Fruit fly (Drosophila melanogaster) whole organism, embryonic: ENCODE results near the gene Ssu72.
A peak's percentile ranks its signal among the peaks of the same experiment; 100 is the strongest.

Experiments used
- Aef1 ChIP-seq: fragments of 200-800 bp; sonication (Bioruptor generic); IDR thresholded peaks from 3 replicates; pipeline ENCODE4 v1.3.6; 2022; ENCODE audit warnings: missing biosample characterization, missing genetic modification characterization
- B-H2 ChIP-seq: fragments of 200-800 bp; sonication (Bioruptor generic); optimal IDR thresholded peaks from 2 replicates; lab custom pipeline; 2018; ENCODE audit warnings: missing biosample characterization, mild to moderate bottlenecking, missing genetic modification characterization
- Bgb ChIP-seq: fragments of 200-800 bp; sonication (Bioruptor generic); IDR thresholded peaks from 2 replicates; pipeline ENCODE4 v1.3.6; 2022; ENCODE audit warnings: missing biosample characterization, missing genetic modification characterization; ENCODE audit not compliant: partially characterized antibody
- CG11247 ChIP-seq: fragments of 200-800 bp; sonication (Bioruptor generic); IDR thresholded peaks from 2 replicates; pipeline ENCODE4 v1.3.6; 2022; ENCODE audit warnings: missing biosample characterization, missing genetic modification characterization
- CG11695 ChIP-seq: fragments of 200-800 bp; sonication (Bioruptor generic); IDR thresholded peaks from 3 replicates; pipeline ENCODE4 v1.3.6; 2022; ENCODE audit warnings: missing biosample characterization, missing genetic modification characterization
- CG11723 ChIP-seq: fragments of 200-800 bp; sonication (Bioruptor generic); optimal IDR thresholded peaks from 2 replicates; lab custom pipeline; 2017; ENCODE audit warnings: missing biosample characterization, mild to moderate bottlenecking, missing genetic modification characterization
- CG12071 ChIP-seq: fragments of 200-800 bp; sonication (Bioruptor generic); optimal IDR thresholded peaks from 3 replicates; lab custom pipeline; 2018; ENCODE audit warnings: missing biosample characterization, mild to moderate bottlenecking, missing genetic modification characterization
- CG14667 ChIP-seq: fragments of 200-800 bp; sonication (Bioruptor generic); IDR thresholded peaks from 2 replicates; pipeline ENCODE4 v1.3.6; 2022; ENCODE audit warnings: missing biosample characterization, missing genetic modification characterization
- CG17359 ChIP-seq: fragments of 200-800 bp; sonication (Bioruptor generic); optimal IDR thresholded peaks from 3 replicates; lab custom pipeline; 2018; ENCODE audit warnings: missing biosample characterization, mild to moderate bottlenecking, missing genetic modification characterization, moderate library complexity
- CG17829 ChIP-seq: fragments of 200-800 bp; optimal IDR thresholded peaks from 2 replicates; lab custom pipeline; 2019; ENCODE audit warnings: missing biosample characterization, mild to moderate bottlenecking, missing genetic modification characterization, moderate library complexity
- CG1832 ChIP-seq: fragments of 200-800 bp; sonication (Bioruptor generic); optimal IDR thresholded peaks from 2 replicates; lab custom pipeline; 2017; ENCODE audit warnings: missing biosample characterization, mild to moderate bottlenecking, missing genetic modification characterization, inconsistent platforms
- CG32532 ChIP-seq: fragments of 200-800 bp; sonication (Bioruptor generic); IDR thresholded peaks from 2 replicates; pipeline ENCODE4 v1.3.6; 2022; ENCODE audit warnings: missing biosample characterization, missing genetic modification characterization
- CG43689 ChIP-seq: fragments of 200-800 bp; sonication (Bioruptor generic); IDR thresholded peaks from 2 replicates; pipeline ENCODE4 v1.3.6; 2022; ENCODE audit warnings: missing biosample characterization, missing genetic modification characterization
- CG6854 ChIP-seq: fragments of 200-800 bp; sonication (Bioruptor generic); optimal IDR thresholded peaks from 3 replicates; lab custom pipeline; 2017; ENCODE audit warnings: missing biosample characterization, mild to moderate bottlenecking, missing genetic modification characterization
- CG7963 ChIP-seq: fragments of 200-800 bp; sonication (Bioruptor generic); IDR thresholded peaks from 3 replicates; pipeline ENCODE4 v1.3.6; 2022; ENCODE audit warnings: missing biosample characterization, missing genetic modification characterization; ENCODE audit not compliant: partially characterized antibody
- CkIIα-i1 ChIP-seq: fragments of 200-800 bp; sonication (Bioruptor generic); IDR thresholded peaks from 2 replicates; pipeline ENCODE4 v1.3.6; 2022; ENCODE audit warnings: missing biosample characterization, missing genetic modification characterization
- Dll ChIP-seq: fragments of 200-800 bp; sonication (Bioruptor generic); IDR thresholded peaks from 4 replicates; pipeline ENCODE4 v1.3.6; 2022; ENCODE audit warnings: missing biosample characterization, missing genetic modification characterization; ENCODE audit not compliant: partially characterized antibody
- Ets97D ChIP-seq: fragments of 200-800 bp; sonication (Bioruptor generic); optimal IDR thresholded peaks from 3 replicates; lab custom pipeline; 2016; ENCODE audit warnings: missing biosample characterization, missing genetic modification characterization
- Gug ChIP-seq: fragments of 200-800 bp; sonication (Bioruptor generic); IDR thresholded peaks from 4 replicates; pipeline ENCODE4 v1.3.6; 2022; ENCODE audit warnings: missing biosample characterization, missing genetic modification characterization
- HmgD ChIP-seq: fragments of 200-800 bp; sonication (Bioruptor generic); optimal IDR thresholded peaks from 3 replicates; lab custom pipeline; 2016; ENCODE audit warnings: missing biosample characterization, missing genetic modification characterization
- Hr51 ChIP-seq, 2 experiments: fragments of 200-800 bp; sonication (Bioruptor generic); optimal IDR thresholded peaks; 2 replicates in 1 of 2; 3 replicates in 1 of 2; lab custom pipeline; 2016 to 2018; ENCODE audit warnings: missing biosample characterization in 2 of 2, missing genetic modification characterization in 2 of 2, mild to moderate bottlenecking in 1 of 2, moderate library complexity in 1 of 2
- Jarid2 ChIP-seq: fragments of 200-800 bp; sonication (Bioruptor generic); optimal IDR thresholded peaks from 3 replicates; lab custom pipeline; 2017; ENCODE audit warnings: mild to moderate bottlenecking, missing biosample characterization, missing genetic modification reagents, missing genetic modification characterization
- Lpt ChIP-seq: fragments of >200 bp; optimal IDR thresholded peaks from 2 replicates; lab custom pipeline; 2018; ENCODE audit warnings: missing biosample characterization, missing genetic modification characterization
- Med ChIP-seq: fragments of 200-800 bp; sonication (Bioruptor generic); peaks from one replicate; lab custom pipeline; 2016; ENCODE audit warnings: missing biosample characterization, missing genetic modification characterization, mild to moderate bottlenecking, inconsistent platforms, moderate library complexity
- Trl ChIP-seq, 3 experiments: fragments of >200 bp in 2 of 3; fragments of 200-800 bp in 1 of 3; sonication (Bioruptor generic) in 1 of 3; optimal IDR thresholded peaks; 2 replicates in 1 of 3; 3 replicates in 2 of 3; lab custom pipeline; 2016 to 2017; ENCODE audit warnings: missing biosample characterization in 1 of 3, missing genetic modification characterization in 1 of 3
- Xbp1 ChIP-seq: fragments of 200-800 bp; sonication (Bioruptor generic); optimal IDR thresholded peaks from 3 replicates; lab custom pipeline; 2016; ENCODE audit warnings: missing biosample characterization, mild to moderate bottlenecking, missing genetic modification characterization
- abd-A ChIP-seq: fragments of 200-800 bp; sonication (Bioruptor generic); optimal IDR thresholded peaks from 3 replicates; lab custom pipeline; 2019; ENCODE audit warnings: missing biosample characterization, mild to moderate bottlenecking, missing genetic modification characterization, moderate library complexity
- chn ChIP-seq: fragments of 200-800 bp; sonication (Bioruptor generic); optimal IDR thresholded peaks from 2 replicates; lab custom pipeline; 2016; ENCODE audit warnings: missing biosample characterization, missing genetic modification characterization
- crc ChIP-seq: fragments of 200-800 bp; sonication (Bioruptor generic); optimal IDR thresholded peaks from 2 replicates; lab custom pipeline; 2016; ENCODE audit warnings: missing biosample characterization, missing genetic modification characterization
- danr ChIP-seq: fragments of 200-800 bp; sonication (Bioruptor generic); IDR thresholded peaks from 2 replicates; pipeline ENCODE4 v1.3.6; 2022; ENCODE audit warnings: missing biosample characterization, missing genetic modification characterization
- dimm ChIP-seq: fragments of 200-800 bp; sonication (Bioruptor generic); IDR thresholded peaks from 2 replicates; pipeline ENCODE4 v1.3.6; 2022; ENCODE audit warnings: missing biosample characterization, missing genetic modification characterization
- dmrt11E ChIP-seq: fragments of 200-800 bp; sonication (Bioruptor generic); optimal IDR thresholded peaks from 3 replicates; lab custom pipeline; 2018; ENCODE audit warnings: missing biosample characterization, mild to moderate bottlenecking, missing genetic modification characterization, moderate library complexity
- ewg ChIP-seq: fragments of 200-800 bp; sonication (Bioruptor generic); optimal IDR thresholded peaks from 3 replicates; lab custom pipeline; 2017; ENCODE audit warnings: mild to moderate bottlenecking, missing biosample characterization, missing genetic modification reagents, missing genetic modification characterization
- gem ChIP-seq: fragments of 200-800 bp; sonication (Bioruptor generic); optimal IDR thresholded peaks from 2 replicates; lab custom pipeline; 2019; ENCODE audit warnings: missing biosample characterization, mild to moderate bottlenecking, missing genetic modification characterization, moderate library complexity
- gsb ChIP-seq: fragments of 200-800 bp; sonication (Bioruptor generic); IDR thresholded peaks from 2 replicates; pipeline ENCODE4 v1.3.6; 2022; ENCODE audit warnings: missing biosample characterization, missing genetic modification characterization
- hkb ChIP-seq, 2 experiments: fragments of 200-800 bp in 1 of 2; fragments of >200 bp in 1 of 2; sonication (Bioruptor generic) in 1 of 2; IDR thresholded peaks in 1 of 2; optimal IDR thresholded peaks in 1 of 2; 2 replicates each; pipeline versions ENCODE4 v1.3.6 to Lab custom; 2017 to 2022; ENCODE audit warnings: missing biosample characterization in 1 of 2, missing genetic modification characterization in 1 of 2
- pfk ChIP-seq: fragments of 200-800 bp; sonication (Bioruptor generic); optimal IDR thresholded peaks from 2 replicates; lab custom pipeline; 2018; ENCODE audit warnings: missing biosample characterization, mild to moderate bottlenecking, missing genetic modification characterization, moderate library complexity
- pros ChIP-seq: fragments of 200-800 bp; sonication (Bioruptor generic); optimal IDR thresholded peaks from 3 replicates; lab custom pipeline; 2019; ENCODE audit warnings: missing biosample characterization, mild to moderate bottlenecking, missing genetic modification characterization, moderate library complexity
- run ChIP-seq: fragments of 200-800 bp; sonication (Bioruptor generic); optimal IDR thresholded peaks from 3 replicates; lab custom pipeline; 2018; ENCODE audit warnings: missing biosample characterization, mild to moderate bottlenecking, missing genetic modification characterization
- schlank ChIP-seq: fragments of 200-800 bp; sonication (Bioruptor generic); optimal IDR thresholded peaks from 2 replicates; lab custom pipeline; 2018; ENCODE audit warnings: missing biosample characterization, mild to moderate bottlenecking, missing genetic modification characterization
- scrt ChIP-seq: fragments of 200-800 bp; sonication (Bioruptor generic); optimal IDR thresholded peaks from 2 replicates; lab custom pipeline; 2018; ENCODE audit warnings: missing biosample characterization, mild to moderate bottlenecking, missing genetic modification characterization, moderate library complexity
- sd ChIP-seq: fragments of 200-800 bp; sonication (Bioruptor generic); optimal IDR thresholded peaks from 3 replicates; lab custom pipeline; 2018; ENCODE audit warnings: missing biosample characterization, mild to moderate bottlenecking, missing genetic modification characterization, moderate library complexity
- seq ChIP-seq: fragments of 200-800 bp; sonication (Bioruptor generic); IDR thresholded peaks from 2 replicates; pipeline ENCODE4 v1.3.6; 2022; ENCODE audit warnings: missing biosample characterization, missing genetic modification characterization
- sim ChIP-seq: fragments of 200-800 bp; sonication (Bioruptor generic); IDR thresholded peaks from 2 replicates; pipeline ENCODE4 v1.3.6; 2022; ENCODE audit warnings: missing biosample characterization, missing genetic modification characterization
- so ChIP-seq: fragments of 200-800 bp; sonication (Bioruptor generic); IDR thresholded peaks from 3 replicates; pipeline ENCODE4 v1.3.6; 2022; ENCODE audit warnings: missing biosample characterization, missing genetic modification characterization
- tio ChIP-seq: fragments of 200-800 bp; sonication (Bioruptor generic); optimal IDR thresholded peaks from 2 replicates; lab custom pipeline; 2017; ENCODE audit warnings: missing biosample characterization, missing genetic modification characterization, inconsistent platforms
- unc-4 ChIP-seq: fragments of 200-800 bp; sonication (Bioruptor generic); IDR thresholded peaks from 2 replicates; pipeline ENCODE4 v1.3.6; 2022; ENCODE audit warnings: missing biosample characterization, missing genetic modification characterization; ENCODE audit not compliant: partially characterized antibody
- vnd ChIP-seq: fragments of 200-800 bp; sonication (Bioruptor generic); IDR thresholded peaks from 3 replicates; pipeline ENCODE4 v1.3.6; 2022; ENCODE audit warnings: missing biosample characterization, missing genetic modification characterization; ENCODE audit not compliant: partially characterized antibody
- zf30C ChIP-seq: fragments of 200-800 bp; sonication (Bioruptor generic); optimal IDR thresholded peaks from 3 replicates; lab custom pipeline; 2018; ENCODE audit warnings: missing biosample characterization, mild to moderate bottlenecking, missing genetic modification characterization

Ssu72 gene

DNA sequence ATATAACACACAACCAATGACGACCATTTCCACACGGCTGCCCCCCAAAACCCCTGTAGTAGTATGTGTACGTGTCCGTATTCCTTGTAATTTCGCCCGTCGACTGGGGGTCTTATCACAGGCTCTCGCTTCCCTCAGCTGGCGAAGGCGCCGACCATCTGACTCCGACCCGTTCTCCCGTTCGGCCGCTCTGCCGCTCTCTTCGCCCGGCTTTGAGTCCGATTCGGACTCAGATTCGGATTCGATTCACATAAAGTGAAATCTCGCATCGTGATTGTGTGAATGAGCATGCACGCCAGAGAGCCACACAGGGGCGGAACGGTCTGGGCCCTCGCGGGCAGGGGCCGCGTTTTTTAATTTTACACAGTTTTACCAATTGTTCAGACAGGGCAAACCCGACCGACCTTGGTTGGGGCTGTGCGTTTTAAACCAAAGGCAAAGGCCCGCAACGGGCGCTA lies 1.4 kb downstream of the Ssu72 start (continued):
- TF ChIP-seq HmgD: no peak
- peak; percentile 89 for TF ChIP-seq Gug (GFP tag; lab: Robert Waterston, UW)
- no peak for TF ChIP-seq Jarid2
- TF ChIP-seq Med (GFP tag; lab: Kevin White, UChicago): peak; percentile 92
- TF ChIP-seq unc-4 (GFP tag; lab: Robert Waterston, UW): no peak
- peak; percentile 78 for TF ChIP-seq CG32532 (GFP tag; lab: Robert Waterston, UW)
- no peak for TF ChIP-seq B-H2 (GFP tag; lab: Kevin White, UChicago)
- TF ChIP-seq CG11723: no peak
- no peak for TF ChIP-seq CG17829 (tag; lab: Kevin White, UChicago)
- no peak for TF ChIP-seq CG11695
- no peak for TF ChIP-seq run (tag; lab: Kevin White, UChicago)
- TF ChIP-seq zf30C: no peak
- TF ChIP-seq Trl (optimal IDR thresholded peaks at IDR 0.05; lab: Kevin White, UChicago): peak in 1 of 2 experiments; percentile 21
- TF ChIP-seq Trl (GFP tag; optimal IDR thresholded peaks at IDR 0.05; lab: Kevin White, UChicago): peak; percentile 21
- TF ChIP-seq crc (GFP tag; lab: Kevin White, UChicago): no peak
- TF ChIP-seq Ets97D (GFP tag; lab: Kevin White, UChicago): no peak
- no peak for TF ChIP-seq danr (GFP tag; lab: Robert Waterston, UW)
- TF ChIP-seq CkIIα-i1 (GFP tag; lab: Robert Waterston, UW): no peak
- TF ChIP-seq dimm (GFP tag; lab: Robert Waterston, UW): no peak
- no peak for TF ChIP-seq CG43689
- no peak for TF ChIP-seq ewg (GFP tag; lab: Kevin White, UChicago)
- peak; percentile 31 for TF ChIP-seq Xbp1 (GFP tag; lab: Kevin White, UChicago)
- TF ChIP-seq Aef1: peak; percentile 73
- peak; percentile 40; the same call in 1 of the 3 replicates for TF ChIP-seq vnd (GFP tag; lab: Robert Waterston, UW)
- TF ChIP-seq Hr51 (GFP tag; optimal IDR thresholded peaks at IDR 0.05; lab: Kevin White, UChicago): no peak
- TF ChIP-seq Lpt (GFP tag; lab: Kevin White, UChicago): no peak
- no peak for TF ChIP-seq CG17359 (tag; lab: Kevin White, UChicago)
- TF ChIP-seq Bgb (GFP tag; lab: Robert Waterston, UW): peak; percentile 80
- peak; percentile 48; the same call in 1 of the 2 replicates for TF ChIP-seq CG11247 (GFP tag; lab: Robert Waterston, UW)
- TF ChIP-seq gem (tag; lab: Kevin White, UChicago): peak; percentile 23
- no peak for TF ChIP-seq sim (GFP tag; lab: Robert Waterston, UW)
- peak; percentile 35; the same call in 1 of the 4 replicates for TF ChIP-seq Dll (GFP tag; lab: Robert Waterston, UW)
- peak; percentile 48; the same call in 1 of the 2 replicates for TF ChIP-seq gsb
- no peak for TF ChIP-seq CG12071 (GFP tag; lab: Kevin White, UChicago)
- TF ChIP-seq tio (GFP tag; lab: Kevin White, UChicago): no peak
- TF ChIP-seq seq (GFP tag; lab: Robert Waterston, UW): no peak
- TF ChIP-seq CG14667 (GFP tag; lab: Robert Waterston, UW): peak; percentile 35; the same call in 1 of the 2 replicates
- no peak for TF ChIP-seq chn (GFP tag; lab: Kevin White, UChicago)
- TF ChIP-seq sd (tag; lab: Kevin White, UChicago): no peak
- TF ChIP-seq CG7963 (GFP tag; lab: Robert Waterston, UW): 0 out of 3 replicates have a peak, but pooled peaks have one; percentile 35
- TF ChIP-seq CG1832 (GFP tag; lab: Kevin White, UChicago): no peak
- no peak for TF ChIP-seq pros
- TF ChIP-seq dmrt11E (tag; lab: Kevin White, UChicago): no peak
- no peak for TF ChIP-seq schlank (tag; lab: Kevin White, UChicago)
- TF ChIP-seq abd-A: no peak
- TF ChIP-seq scrt (GFP tag; lab: Kevin White, UChicago): no peak
- no peak for TF ChIP-seq so (GFP tag; lab: Robert Waterston, UW)
- TF ChIP-seq pfk (GFP tag; lab: Kevin White, UChicago): no peak
- no peak for TF ChIP-seq CG6854 (GFP tag; lab: Kevin White, UChicago)
- TF ChIP-seq hkb (optimal IDR thresholded peaks at IDR 0.05; lab: Kevin White, UChicago): no peak
- peak; percentile 31; the same call in 1 of the 2 replicates for TF ChIP-seq hkb (GFP tag; IDR thresholded peaks at IDR 0.05; lab: Robert Waterston, UW)
